Fruit fly (Drosophila melanogaster) whole organism, embryonic: ENCODE results near the gene CG32369.

Experiments
- Atf3 ChIP-seq: fragments of 200-800 bp; sonication (Bioruptor generic); optimal IDR thresholded peaks from 3 replicates; lab custom pipeline; 2016; ENCODE audit warnings: missing biosample characterization, missing genetic modification characterization
- Bdp1 ChIP-seq: fragments of 200-800 bp; sonication (Bioruptor generic); optimal IDR thresholded peaks from 3 replicates; lab custom pipeline; 2016; ENCODE audit warnings: missing biosample characterization, missing genetic modification characterization
- CG10543 ChIP-seq: fragments of 200-800 bp; sonication (Bioruptor generic); optimal IDR thresholded peaks from 3 replicates; lab custom pipeline; 2017; ENCODE audit warnings: missing biosample characterization, mild to moderate bottlenecking, missing genetic modification characterization, moderate library complexity
- CG15696 ChIP-seq: fragments of 200-800 bp; sonication (Bioruptor generic); optimal IDR thresholded peaks from 2 replicates; lab custom pipeline; 2019; ENCODE audit warnings: missing biosample characterization, mild to moderate bottlenecking, missing genetic modification characterization, moderate library complexity
- CG1602 ChIP-seq: fragments of 200-800 bp; sonication (Bioruptor generic); optimal IDR thresholded peaks from 3 replicates; lab custom pipeline; 2016; ENCODE audit warnings: missing biosample characterization, missing genetic modification characterization
- CG16863 ChIP-seq: fragments of 200-800 bp; sonication (Bioruptor generic); optimal IDR thresholded peaks from 3 replicates; lab custom pipeline; 2016; ENCODE audit warnings: missing biosample characterization, missing genetic modification characterization
- CG18011 ChIP-seq: fragments of 200-800 bp; sonication (Bioruptor generic); optimal IDR thresholded peaks from 2 replicates; lab custom pipeline; 2017; ENCODE audit warnings: missing biosample characterization, missing genetic modification characterization, mild to moderate bottlenecking, moderate library complexity, missing genotype
- CG18262 ChIP-seq: fragments of 200-800 bp; optimal IDR thresholded peaks from 3 replicates; lab custom pipeline; 2019; ENCODE audit warnings: missing biosample characterization, mild to moderate bottlenecking, missing genetic modification characterization, moderate library complexity
- CG18476 ChIP-seq: fragments of 200-800 bp; sonication (Bioruptor generic); optimal IDR thresholded peaks from 2 replicates; lab custom pipeline; 2016; ENCODE audit warnings: missing biosample characterization, mild to moderate bottlenecking, missing genetic modification characterization
- CG18764 ChIP-seq: fragments of 200-800 bp; sonication (Bioruptor generic); optimal IDR thresholded peaks from 3 replicates; lab custom pipeline; 2016; ENCODE audit warnings: missing biosample characterization, missing genetic modification characterization
- CG2129 ChIP-seq: fragments of 200-800 bp; sonication (Bioruptor generic); IDR thresholded peaks from 2 replicates; pipeline ENCODE4 v1.3.6; 2022; ENCODE audit warnings: missing biosample characterization, missing genetic modification characterization; ENCODE audit not compliant: partially characterized antibody
- CG2199 ChIP-seq: fragments of 200-800 bp; sonication (Bioruptor generic); IDR thresholded peaks from 3 replicates; pipeline ENCODE4 v1.3.6; 2022; ENCODE audit warnings: missing biosample characterization, missing genetic modification characterization
- CG33557 ChIP-seq: fragments of 200-800 bp; sonication (Bioruptor generic); optimal IDR thresholded peaks from 2 replicates; lab custom pipeline; 2019; ENCODE audit warnings: missing biosample characterization, mild to moderate bottlenecking, missing genetic modification characterization, moderate library complexity
- CG34376 ChIP-seq: fragments of 200-800 bp; sonication (Bioruptor generic); optimal IDR thresholded peaks from 2 replicates; lab custom pipeline; 2018; ENCODE audit warnings: missing biosample characterization, mild to moderate bottlenecking, missing genetic modification characterization
- CG3838 ChIP-seq: fragments of 200-800 bp; sonication (Bioruptor generic); optimal IDR thresholded peaks from 3 replicates; lab custom pipeline; 2016; ENCODE audit warnings: missing biosample characterization, missing genetic modification characterization
- CG43689 ChIP-seq: fragments of 200-800 bp; sonication (Bioruptor generic); IDR thresholded peaks from 2 replicates; pipeline ENCODE4 v1.3.6; 2022; ENCODE audit warnings: missing biosample characterization, missing genetic modification characterization
- CG4404 ChIP-seq: fragments of 200-800 bp; sonication (Bioruptor generic); IDR thresholded peaks from 2 replicates; pipeline ENCODE4 v1.3.6; 2022; ENCODE audit warnings: missing biosample characterization, missing genetic modification characterization
- CG4820 ChIP-seq: fragments of 200-800 bp; sonication (Bioruptor generic); optimal IDR thresholded peaks from 3 replicates; lab custom pipeline; 2016; ENCODE audit warnings: missing biosample characterization, missing genetic modification characterization
- CG6254 ChIP-seq: fragments of 200-800 bp; sonication (Bioruptor generic); optimal IDR thresholded peaks from 3 replicates; lab custom pipeline; 2017; ENCODE audit warnings: mild to moderate bottlenecking, missing biosample characterization, missing genetic modification reagents, missing genetic modification characterization
- CG7987 ChIP-seq: fragments of 200-800 bp; sonication (Bioruptor generic); optimal IDR thresholded peaks from 2 replicates; lab custom pipeline; 2018; ENCODE audit warnings: missing biosample characterization, mild to moderate bottlenecking, missing genetic modification characterization, moderate library complexity
- CG9215 ChIP-seq: fragments of 200-800 bp; sonication (Bioruptor generic); IDR thresholded peaks from 2 replicates; pipeline ENCODE4 v1.3.6; 2022; ENCODE audit warnings: missing biosample characterization, missing genetic modification characterization
- CoRest ChIP-seq: fragments of 200-800 bp; sonication (Bioruptor generic); optimal IDR thresholded peaks from 3 replicates; lab custom pipeline; 2018; ENCODE audit warnings: missing biosample characterization, mild to moderate bottlenecking, missing genetic modification characterization, moderate library complexity
- Dbx ChIP-seq: fragments of 200-800 bp; sonication (Bioruptor generic); IDR thresholded peaks from 3 replicates; pipeline ENCODE4 v1.3.6; 2022; ENCODE audit warnings: missing biosample characterization, missing genetic modification characterization
- E2f1 ChIP-seq: fragments of 200-800 bp; sonication (Bioruptor generic); IDR thresholded peaks from 2 replicates; pipeline ENCODE4 v1.3.6; 2022; ENCODE audit warnings: missing biosample characterization, missing genetic modification characterization
- Elba2 ChIP-seq: fragments of 200-800 bp; sonication (Bioruptor generic); optimal IDR thresholded peaks from 3 replicates; lab custom pipeline; 2016; ENCODE audit warnings: missing biosample characterization, missing genetic modification characterization
- Fer1 ChIP-seq: fragments of 200-800 bp; sonication (Bioruptor generic); optimal IDR thresholded peaks from 2 replicates; lab custom pipeline; 2017; ENCODE audit warnings: missing biosample characterization, mild to moderate bottlenecking, missing genetic modification characterization
- HHEX ChIP-seq: fragments of 200-800 bp; sonication (Bioruptor generic); optimal IDR thresholded peaks from 3 replicates; lab custom pipeline; 2017; ENCODE audit warnings: missing biosample characterization, mild to moderate bottlenecking, missing genetic modification characterization, missing genetic modification reagents
- MESR4 ChIP-seq: fragments of 200-800 bp; sonication (Bioruptor generic); optimal IDR thresholded peaks from 2 replicates; lab custom pipeline; 2018; ENCODE audit warnings: missing biosample characterization, mild to moderate bottlenecking, missing genetic modification characterization, moderate library complexity
- Med ChIP-seq: fragments of 200-800 bp; sonication (Bioruptor generic); peaks from one replicate; lab custom pipeline; 2016; ENCODE audit warnings: missing biosample characterization, missing genetic modification characterization, mild to moderate bottlenecking, inconsistent platforms, moderate library complexity
- Myb ChIP-seq: fragments of 200-800 bp; sonication (Bioruptor generic); optimal IDR thresholded peaks from 2 replicates; lab custom pipeline; 2016; ENCODE audit warnings: missing biosample characterization, missing genetic modification characterization
- Pdp1 ChIP-seq, 2 experiments: fragments of 200-800 bp; sonication (Bioruptor generic); optimal IDR thresholded peaks; 3 replicates each; lab custom pipeline; 2016; ENCODE audit warnings: missing biosample characterization in 2 of 2, missing genetic modification characterization in 2 of 2, mild to moderate bottlenecking in 1 of 2, moderate library complexity in 1 of 2
- Rx ChIP-seq: fragments of 200-800 bp; sonication (Bioruptor generic); IDR thresholded peaks from 2 replicates; pipeline ENCODE4 v1.3.6; 2022; ENCODE audit warnings: missing biosample characterization, missing genetic modification characterization
- Six4 ChIP-seq: fragments of 200-800 bp; sonication (Bioruptor generic); optimal IDR thresholded peaks from 2 replicates; lab custom pipeline; 2016; ENCODE audit warnings: missing biosample characterization, missing genetic modification characterization
- Vsx1 ChIP-seq: fragments of 200-800 bp; sonication (Bioruptor generic); optimal IDR thresholded peaks from 2 replicates; lab custom pipeline; 2017; ENCODE audit warnings: missing biosample characterization, mild to moderate bottlenecking, missing genetic modification characterization, missing genetic modification reagents
- cato ChIP-seq: fragments of 200-800 bp; sonication (Bioruptor generic); optimal IDR thresholded peaks from 2 replicates; lab custom pipeline; 2016; ENCODE audit warnings: missing biosample characterization, missing genetic modification characterization, borderline replicate concordance
- chm ChIP-seq: fragments of 200-800 bp; sonication (Bioruptor generic); IDR thresholded peaks from 2 replicates; pipeline ENCODE4 v1.3.6; 2022; ENCODE audit warnings: missing biosample characterization, missing genetic modification characterization
- ci ChIP-seq: fragments of 200-800 bp; sonication (Bioruptor generic); IDR thresholded peaks from 3 replicates; pipeline ENCODE4 v1.3.6; 2022; ENCODE audit warnings: missing biosample characterization, missing genetic modification characterization
- dati ChIP-seq: fragments of 200-800 bp; sonication (Bioruptor generic); IDR thresholded peaks from 2 replicates; pipeline ENCODE4 v1.3.6; 2022; ENCODE audit warnings: missing biosample characterization, missing genetic modification characterization
- dpn ChIP-seq, 2 experiments: fragments of 200-800 bp; sonication (Bioruptor generic); optimal IDR thresholded peaks; 3 replicates each; lab custom pipeline; 2016; ENCODE audit warnings: missing biosample characterization in 2 of 2, missing genetic modification characterization in 2 of 2
- gem ChIP-seq: fragments of 200-800 bp; sonication (Bioruptor generic); optimal IDR thresholded peaks from 2 replicates; lab custom pipeline; 2019; ENCODE audit warnings: missing biosample characterization, mild to moderate bottlenecking, missing genetic modification characterization, moderate library complexity
- jigr1 ChIP-seq: fragments of 200-800 bp; sonication (Bioruptor generic); IDR thresholded peaks from 3 replicates; pipeline ENCODE4 v1.3.6; 2022; ENCODE audit warnings: missing biosample characterization, missing genetic modification characterization
- kay ChIP-seq: fragments of 200-800 bp; sonication (Bioruptor generic); optimal IDR thresholded peaks from 2 replicates; lab custom pipeline; 2016; ENCODE audit warnings: missing biosample characterization, missing genetic modification characterization
- nmo ChIP-seq: fragments of 200-800 bp; sonication (Bioruptor generic); optimal IDR thresholded peaks from 2 replicates; lab custom pipeline; 2018; ENCODE audit warnings: missing biosample characterization, mild to moderate bottlenecking, missing genetic modification characterization, moderate library complexity
- peb ChIP-seq: fragments of 200-800 bp; sonication (Bioruptor generic); IDR thresholded peaks from 2 replicates; pipeline ENCODE4 v1.3.6; 2022; ENCODE audit warnings: missing biosample characterization, missing genetic modification characterization
- pros ChIP-seq: fragments of 200-800 bp; sonication (Bioruptor generic); optimal IDR thresholded peaks from 3 replicates; lab custom pipeline; 2019; ENCODE audit warnings: missing biosample characterization, mild to moderate bottlenecking, missing genetic modification characterization, moderate library complexity
- ssp ChIP-seq: fragments of 200-800 bp; sonication (Bioruptor generic); IDR thresholded peaks from 2 replicates; pipeline ENCODE4 v1.3.6; 2022; ENCODE audit warnings: missing biosample characterization, missing genetic modification characterization
- sug ChIP-seq: fragments of 200-800 bp; optimal IDR thresholded peaks from 2 replicates; lab custom pipeline; 2019; ENCODE audit warnings: missing biosample characterization, mild to moderate bottlenecking, missing genetic modification characterization, moderate library complexity
- tin ChIP-seq: fragments of 200-800 bp; sonication (Bioruptor generic); optimal IDR thresholded peaks from 3 replicates; lab custom pipeline; 2016; ENCODE audit warnings: missing biosample characterization, missing genetic modification characterization
- trem ChIP-seq: fragments of 200-800 bp; optimal IDR thresholded peaks from 3 replicates; lab custom pipeline; 2019; ENCODE audit warnings: missing biosample characterization, mild to moderate bottlenecking, missing genetic modification characterization, moderate library complexity
- usp ChIP-seq: fragments of >200 bp; optimal IDR thresholded peaks from 2 replicates; lab custom pipeline; 2017; ENCODE audit warnings: missing biosample characterization, missing genetic modification characterization

The CG32369 gene

dm6 chr3L:7804406-7805327 is 5.0 kb downstream of the CG32369 start (continued):
- peak; percentile 10 for TF ChIP-seq CG6254 (GFP tag; lab: Kevin White, UChicago)
- TF ChIP-seq Elba2 (GFP tag; lab: Kevin White, UChicago), result no peak
- TF ChIP-seq jigr1 (GFP tag; lab: Robert Waterston, UW), result no peak
- no peak for TF ChIP-seq dati (GFP tag; lab: Robert Waterston, UW)
- TF ChIP-seq CG2199, result peak; percentile 48; the same call in 1 of the 3 replicates
- TF ChIP-seq CG15696 (tag; lab: Kevin White, UChicago), result no peak
- TF ChIP-seq gem (tag; lab: Kevin White, UChicago), result no peak
- no peak for TF ChIP-seq tin (GFP tag; lab: Kevin White, UChicago)
- TF ChIP-seq usp (GFP tag; lab: Kevin White, UChicago), result no peak
- no peak for TF ChIP-seq Dbx (GFP tag; lab: Robert Waterston, UW)
- peak; percentile 75 for TF ChIP-seq ci (GFP tag; lab: Robert Waterston, UW)
- TF ChIP-seq CG18011 (GFP tag; lab: Kevin White, UChicago), result no peak
- no peak for TF ChIP-seq CG4404
- TF ChIP-seq Atf3 (GFP tag; lab: Kevin White, UChicago), result no peak
- TF ChIP-seq CG10543 (GFP tag; lab: Kevin White, UChicago), result peak; percentile 29
- TF ChIP-seq trem (tag; lab: Kevin White, UChicago), result no peak
- no peak for TF ChIP-seq Fer1 (GFP tag; lab: Kevin White, UChicago)
- TF ChIP-seq nmo (GFP tag; lab: Kevin White, UChicago), result no peak
- no peak for TF ChIP-seq CG43689 (GFP tag; lab: Robert Waterston, UW)
- TF ChIP-seq cato (GFP tag; lab: Kevin White, UChicago), result no peak
- TF ChIP-seq E2f1, result no peak
- no peak for TF ChIP-seq CG1602 (GFP tag; lab: Kevin White, UChicago)
- TF ChIP-seq CG9215 (GFP tag; lab: Robert Waterston, UW), result no peak
- peak; percentile 52 for TF ChIP-seq Vsx1 (GFP tag; lab: Kevin White, UChicago)
- TF ChIP-seq CG18262 (tag; lab: Kevin White, UChicago), result no peak
- TF ChIP-seq Med, result peak; percentile 57
- TF ChIP-seq Six4 (GFP tag; lab: Kevin White, UChicago), result no peak
- no peak for TF ChIP-seq kay (GFP tag; lab: Kevin White, UChicago)
- no peak for TF ChIP-seq Myb (GFP tag; lab: Kevin White, UChicago)
- TF ChIP-seq CG18764 (GFP tag; lab: Kevin White, UChicago), result no peak
- no peak for TF ChIP-seq dpn (GFP tag; optimal IDR thresholded peaks at IDR 0.05; lab: Kevin White, UChicago)
- no peak for TF ChIP-seq CG18476 (GFP tag; lab: Kevin White, UChicago)
- no peak for TF ChIP-seq ssp
- peak; percentile 48 for TF ChIP-seq pros (GFP tag; lab: Kevin White, UChicago)
- no peak for TF ChIP-seq CG2129 (GFP tag; lab: Robert Waterston, UW)
- TF ChIP-seq CG34376, result no peak
- no peak for TF ChIP-seq Rx (GFP tag; lab: Robert Waterston, UW)
- no peak for TF ChIP-seq peb (GFP tag; lab: Robert Waterston, UW)
- TF ChIP-seq CoRest (tag; lab: Kevin White, UChicago), result no peak
- TF ChIP-seq CG7987, result peak; percentile 5
- TF ChIP-seq CG4820 (GFP tag; lab: Kevin White, UChicago), result no peak
- TF ChIP-seq chm (GFP tag; lab: Robert Waterston, UW), result no peak
- TF ChIP-seq CG3838 (GFP tag; lab: Kevin White, UChicago), result no peak
- no peak for TF ChIP-seq MESR4 (GFP tag; lab: Kevin White, UChicago)
- no peak for TF ChIP-seq HHEX (GFP tag; lab: Kevin White, UChicago)
- TF ChIP-seq Pdp1 (GFP tag; optimal IDR thresholded peaks at IDR 0.05; lab: Kevin White, UChicago), result peak in 1 of 2 experiments; percentile 100
- TF ChIP-seq sug, result peak; percentile 66
- no peak for TF ChIP-seq CG33557 (GFP tag; lab: Kevin White, UChicago)
- no peak for TF ChIP-seq Bdp1 (GFP tag; lab: Kevin White, UChicago)
- no peak for TF ChIP-seq CG16863 (GFP tag; lab: Kevin White, UChicago)
